Fruit fly (Drosophila melanogaster): Measurements from ENCODE around the gene CG33965.

The CG33965 gene

dm6 chr3L:1269013-1269412, 36.3 kb downstream of the CG33965 start:
- TF ChIP-seq dl (GFP tag; optimal IDR thresholded peaks at IDR 0.05; ENCODE audit: insufficient read depth in 1 of 2, partially characterized antibody in 2 of 2) (no peak), Dif (GFP tag; optimal IDR thresholded peaks at IDR 0.05; ENCODE audit: partially characterized antibody) (peak; percentile 31)

dm6 chr3L:1275767-1276166, 43.1 kb downstream of the CG33965 start, which contains the start of gene CG32333:
TSS of gene CG32333 (plus strand) at chr3L:1275956.
- TF ChIP-seq dmrt93B (GFP tag; optimal IDR thresholded peaks at IDR 0.05) (no peak), CrebA (GFP tag; optimal IDR thresholded peaks at IDR 0.05; ENCODE audit: borderline replicate concordance) (no peak), lola (GFP tag; optimal IDR thresholded peaks at IDR 0.05) (no peak), Dif (GFP tag; optimal IDR thresholded peaks at IDR 0.05; ENCODE audit: partially characterized antibody) (no peak), Dfd (GFP tag; optimal IDR thresholded peaks at IDR 0.05) (no peak), Jra (GFP tag; optimal IDR thresholded peaks at IDR 0.05) (no peak), h (GFP tag; optimal IDR thresholded peaks at IDR 0.05) (no peak), woc (GFP tag; optimal IDR thresholded peaks at IDR 0.05) (no peak), CG9705 (GFP tag; optimal IDR thresholded peaks at IDR 0.05) (no peak), fru (GFP tag; optimal IDR thresholded peaks at IDR 0.05) (no peak), dsf (GFP tag; optimal IDR thresholded peaks at IDR 0.05; ENCODE audit: borderline replicate concordance) (no peak), foxo (GFP tag; optimal IDR thresholded peaks at IDR 0.05) (no peak)

dm6 chr3L:1277937-1278336, 45.3 kb downstream of the CG33965 start:
- no peak for TF ChIP-seq Dfd (GFP tag; optimal IDR thresholded peaks at IDR 0.05)
- TF ChIP-seq br (GFP tag; optimal IDR thresholded peaks at IDR 0.05): no peak
- no peak for TF ChIP-seq psq (GFP tag; optimal IDR thresholded peaks at IDR 0.05)
- no peak for TF ChIP-seq Myc (optimal IDR thresholded peaks at IDR 0.05)
- TF ChIP-seq ey (GFP tag; optimal IDR thresholded peaks at IDR 0.05): no peak
- TF ChIP-seq h (GFP tag; optimal IDR thresholded peaks at IDR 0.05): no peak

dm6 chr3L:1279685-1280084, 47.0 kb downstream of the CG33965 start:
- TF ChIP-seq dmrt93B (GFP tag; optimal IDR thresholded peaks at IDR 0.05) (no peak), ey (GFP tag; optimal IDR thresholded peaks at IDR 0.05) (peak; percentile 18)

- no peak for TF ChIP-seq brk (GFP tag; optimal IDR thresholded peaks at IDR 0.05)
- no peak for TF ChIP-seq CG9705 (GFP tag; optimal IDR thresholded peaks at IDR 0.05)
- no peak for TF ChIP-seq Abd-B (GFP tag; optimal IDR thresholded peaks at IDR 0.05)
- no peak for TF ChIP-seq tai (GFP tag; optimal IDR thresholded peaks at IDR 0.05)
- no peak for TF ChIP-seq h (GFP tag; optimal IDR thresholded peaks at IDR 0.05)
- no peak for TF ChIP-seq rgr (GFP tag; optimal IDR thresholded peaks at IDR 0.05)
- no peak for TF ChIP-seq br (GFP tag; optimal IDR thresholded peaks at IDR 0.05)
- TF ChIP-seq Hr78 (GFP tag; optimal IDR thresholded peaks at IDR 0.05): no peak
- TF ChIP-seq Hnf4 (GFP tag; optimal IDR thresholded peaks at IDR 0.05): no peak
- no peak for TF ChIP-seq dl (GFP tag; optimal IDR thresholded peaks at IDR 0.05; ENCODE audit: insufficient read depth in 1 of 2, partially characterized antibody in 2 of 2)
- TF ChIP-seq Sp1 (GFP tag; optimal IDR thresholded peaks at IDR 0.05): no peak
- no peak for TF ChIP-seq usp (GFP tag; optimal IDR thresholded peaks at IDR 0.05)
- TF ChIP-seq jim (GFP tag; optimal IDR thresholded peaks at IDR 0.05): no peak
- TF ChIP-seq Dfd (GFP tag; optimal IDR thresholded peaks at IDR 0.05): no peak
- no peak for TF ChIP-seq woc (GFP tag; optimal IDR thresholded peaks at IDR 0.05)
- TF ChIP-seq psq (GFP tag; optimal IDR thresholded peaks at IDR 0.05): no peak
- no peak for TF ChIP-seq Rel (GFP tag; optimal IDR thresholded peaks at IDR 0.05)
- TF ChIP-seq Rel (tag; optimal IDR thresholded peaks at IDR 0.05): no peak
- TF ChIP-seq Myc (optimal IDR thresholded peaks at IDR 0.05): no peak
These were observed 48.4 kb downstream of the CG33965 start for dm6 chr3L:1280890-1281622.
